Worm (Caenorhabditis elegans) whole organism, young adult: Measurements from ENCODE around the gene C34C12.9.
A peak's percentile ranks its signal among the peaks of the same experiment; 100 is the strongest.

Experiments
- B0019.2 ChIP-seq: fragments of 200-800 bp; sonication (Bioruptor generic); conservative IDR thresholded peaks from 2 replicates; pipeline ENCODE4 v1.3.6; 2022; ENCODE audit warnings: missing genetic modification reagents, missing genetic modification characterization, missing compliant biosample characterization
- B0336.3 ChIP-seq: fragments of 200-800 bp; sonication (Bioruptor generic); IDR thresholded peaks from 2 replicates; pipeline ENCODE4 v1.3.6; 2022; ENCODE audit warnings: missing genetic modification characterization, missing compliant biosample characterization
- C06A6.2 ChIP-seq: fragments of 200-800 bp; sonication (Bioruptor generic); conservative IDR thresholded peaks from 2 replicates; pipeline ENCODE4 v1.3.6; 2022; ENCODE audit warnings: missing genetic modification characterization, missing compliant biosample characterization
- F10E7.11 ChIP-seq: sonication (generic microtip); optimal IDR thresholded peaks from 2 replicates; lab custom pipeline; 2017; ENCODE audit warnings: mild to moderate bottlenecking, missing genetic modification characterization, moderate library complexity, missing compliant biosample characterization
- F23B12.7 ChIP-seq: sonication (generic microtip); optimal IDR thresholded peaks from 2 replicates; lab custom pipeline; 2017; ENCODE audit warnings: missing genetic modification characterization, mild to moderate bottlenecking, missing compliant biosample characterization, antibody characterized with exemption, moderate library complexity; ENCODE audit not compliant: insufficient read depth
- F33H1.4 ChIP-seq: fragments of 200-800 bp; sonication (Bioruptor generic); IDR thresholded peaks from 2 replicates; pipeline ENCODE4 v1.3.6; 2022; ENCODE audit warnings: missing genetic modification reagents, missing genetic modification characterization, missing compliant biosample characterization
- F55B11.4 ChIP-seq: sonication (generic microtip); optimal IDR thresholded peaks from 2 replicates; lab custom pipeline; 2016; ENCODE audit warnings: missing compliant biosample characterization, missing genetic modification characterization, borderline replicate concordance; ENCODE audit not compliant: insufficient read depth
- F57C9.4 ChIP-seq: sonication (generic microtip); optimal IDR thresholded peaks from 2 replicates; lab custom pipeline; 2017; ENCODE audit warnings: mild to moderate bottlenecking, missing genetic modification characterization, missing compliant biosample characterization
- K12H6.12 ChIP-seq: fragments of 200-800 bp; sonication (Bioruptor generic); optimal IDR thresholded peaks from 2 replicates; lab custom pipeline; 2018; ENCODE audit warnings: mild to moderate bottlenecking, missing genetic modification characterization, missing compliant biosample characterization
- ZK185.1 ChIP-seq: sonication (generic microtip); optimal IDR thresholded peaks from 2 replicates; lab custom pipeline; 2016; ENCODE audit warnings: mild to moderate bottlenecking, missing genetic modification characterization, missing compliant biosample characterization; ENCODE audit not compliant: poor library complexity, severe bottlenecking
- ama-1 ChIP-seq, 3 experiments: fragments of 150-350 bp in 1 of 3; sonication (generic microtip) in 2 of 3; optimal IDR thresholded peaks; 2 replicates each; lab custom pipeline; 2014 to 2018; ENCODE audit warnings: missing biosample characterization in 2 of 3, missing genetic modification characterization in 2 of 3, missing genetic modification reagents in 2 of 3
- aptf-2 ChIP-seq: fragments of 200-800 bp; sonication (Bioruptor generic); conservative IDR thresholded peaks from 2 replicates; pipeline ENCODE4 v1.3.6; 2022; ENCODE audit warnings: missing genetic modification reagents, missing genetic modification characterization, missing compliant biosample characterization
- attf-5 ChIP-seq: fragments of 200-800 bp; sonication (Bioruptor generic); optimal IDR thresholded peaks from 2 replicates; lab custom pipeline; 2018; ENCODE audit warnings: mild to moderate bottlenecking, missing genetic modification characterization, missing compliant biosample characterization
- bed-2 ChIP-seq: fragments of 200-800 bp; sonication (Bioruptor generic); IDR thresholded peaks from 2 replicates; pipeline ENCODE4 v1.3.6; 2022; ENCODE audit warnings: missing genetic modification reagents, missing genetic modification characterization, missing compliant biosample characterization
- cebp-2 ChIP-seq: fragments of 200-800 bp; sonication (Bioruptor generic); IDR thresholded peaks from 2 replicates; pipeline ENCODE4 v1.3.6; 2022; ENCODE audit warnings: missing genetic modification characterization, missing compliant biosample characterization
- ceh-100 ChIP-seq: fragments of 200-800 bp; sonication (Bioruptor generic); IDR thresholded peaks from 2 replicates; pipeline ENCODE4 v1.3.6; 2022; ENCODE audit warnings: missing genetic modification reagents, missing genetic modification characterization, missing compliant biosample characterization
- ceh-40 ChIP-seq: fragments of 200-800 bp; sonication (Bioruptor generic); IDR thresholded peaks from 2 replicates; pipeline ENCODE4 v1.3.6; 2022; ENCODE audit warnings: missing genetic modification characterization, missing compliant biosample characterization
- die-1 ChIP-seq: sonication (generic microtip); optimal IDR thresholded peaks from 2 replicates; lab custom pipeline; 2016; ENCODE audit warnings: missing genotype, mild to moderate bottlenecking, missing genetic modification characterization, missing compliant biosample characterization
- dpff-1 ChIP-seq: sonication (generic microtip); optimal IDR thresholded peaks from 2 replicates; lab custom pipeline; 2017; ENCODE audit warnings: mild to moderate bottlenecking, missing genetic modification characterization, missing compliant biosample characterization
- efl-1 ChIP-seq: fragments of 150-350 bp; optimal IDR thresholded peaks from 2 replicates; lab custom pipeline; 2014; ENCODE audit warnings: missing biosample characterization, missing genetic modification reagents, missing genetic modification characterization
- ekl-4 ChIP-seq: fragments of 200-800 bp; sonication (Bioruptor generic); IDR thresholded peaks from 2 replicates; pipeline ENCODE4 v1.3.6; 2022; ENCODE audit warnings: missing genetic modification reagents, missing genetic modification characterization, missing compliant biosample characterization
- hmg-1.2 ChIP-seq: fragments of 200-800 bp; sonication (Bioruptor generic); IDR thresholded peaks from 2 replicates; pipeline ENCODE4 v1.3.6; 2022; ENCODE audit warnings: missing genetic modification reagents, missing genetic modification characterization, missing compliant biosample characterization
- hsf-1 ChIP-seq: fragments of 200-800 bp; sonication (Bioruptor generic); IDR thresholded peaks from 2 replicates; pipeline ENCODE4 v1.3.6; 2022; ENCODE audit warnings: missing genetic modification reagents, missing genetic modification characterization, missing compliant biosample characterization
- lin-26 ChIP-seq: fragments of 200-800 bp; sonication (Bioruptor generic); IDR thresholded peaks from 2 replicates; pipeline ENCODE4 v1.3.6; 2022; ENCODE audit warnings: missing genetic modification reagents, missing genetic modification characterization, missing compliant biosample characterization
- lin-40 ChIP-seq: sonication (generic microtip); optimal IDR thresholded peaks from 2 replicates; lab custom pipeline; 2016; ENCODE audit warnings: missing genetic modification characterization, mild to moderate bottlenecking, missing compliant biosample characterization, missing genotype, missing genetic modification reagents
- lin-54 ChIP-seq: fragments of 200-800 bp; sonication (Bioruptor generic); optimal IDR thresholded peaks from 2 replicates; lab custom pipeline; 2018; ENCODE audit warnings: mild to moderate bottlenecking, missing genetic modification characterization, missing compliant biosample characterization
- lsl-1 ChIP-seq: fragments of 200-800 bp; sonication (Bioruptor generic); optimal IDR thresholded peaks from 2 replicates; lab custom pipeline; 2018; ENCODE audit warnings: mild to moderate bottlenecking, missing genetic modification characterization, moderate library complexity, missing compliant biosample characterization
- madf-3 ChIP-seq: fragments of 200-800 bp; sonication (Bioruptor generic); IDR thresholded peaks from 2 replicates; pipeline ENCODE4 v1.3.6; 2022; ENCODE audit warnings: missing genetic modification reagents, missing genetic modification characterization, missing compliant biosample characterization
- madf-6 ChIP-seq: fragments of 200-800 bp; sonication (Bioruptor generic); IDR thresholded peaks from 2 replicates; pipeline ENCODE4 v1.3.6; 2022; ENCODE audit warnings: missing genetic modification reagents, missing genetic modification characterization, missing compliant biosample characterization
- mcd-1 ChIP-seq: fragments of 200-800 bp; sonication (Bioruptor generic); IDR thresholded peaks from 2 replicates; pipeline ENCODE4 v1.3.6; 2022; ENCODE audit warnings: missing genetic modification reagents, missing genetic modification characterization, missing compliant biosample characterization
- mes-4 ChIP-seq: sonication (generic microtip); optimal IDR thresholded peaks from 2 replicates; lab custom pipeline; 2016; ENCODE audit warnings: missing genotype, missing genetic modification characterization, missing compliant biosample characterization
- nfya-2 ChIP-seq: fragments of 200-800 bp; sonication (Bioruptor generic); IDR thresholded peaks from 2 replicates; pipeline ENCODE4 v1.3.6; 2022; ENCODE audit warnings: missing genetic modification reagents, missing genetic modification characterization, missing compliant biosample characterization
- nfyb-1 ChIP-seq: fragments of 200-800 bp; sonication (Bioruptor generic); IDR thresholded peaks from 2 replicates; pipeline ENCODE4 v1.3.6; 2022; ENCODE audit warnings: missing genetic modification reagents, missing genetic modification characterization, missing compliant biosample characterization
- nhr-120 ChIP-seq: fragments of 200-800 bp; sonication (Bioruptor generic); IDR thresholded peaks from 2 replicates; pipeline ENCODE4 v1.3.6; 2022; ENCODE audit warnings: missing genetic modification characterization, missing compliant biosample characterization
- nhr-179 ChIP-seq: sonication (generic microtip); optimal IDR thresholded peaks from 2 replicates; lab custom pipeline; 2016; ENCODE audit warnings: mild to moderate bottlenecking, missing genetic modification characterization, missing compliant biosample characterization
- rcor-1 ChIP-seq: fragments of 200-800 bp; sonication (Bioruptor generic); IDR thresholded peaks from 2 replicates; pipeline ENCODE4 v1.3.6; 2022; ENCODE audit warnings: missing genetic modification reagents, missing genetic modification characterization, missing compliant biosample characterization
- rec-8 ChIP-seq, 2 experiments: sonication (generic microtip); optimal IDR thresholded peaks; 2 replicates each; lab custom pipeline; 2016; ENCODE audit warnings: mild to moderate bottlenecking in 2 of 2, missing genetic modification characterization in 2 of 2, missing genetic modification reagents in 2 of 2, missing genotype in 2 of 2, missing biosample characterization in 1 of 2, missing compliant biosample characterization in 1 of 2, moderate library complexity in 1 of 2
- repo-1 ChIP-seq: sonication (generic microtip); optimal IDR thresholded peaks from 2 replicates; lab custom pipeline; 2017; ENCODE audit warnings: mild to moderate bottlenecking, missing genetic modification characterization, missing compliant biosample characterization
- snpc-4 ChIP-seq, 5 experiments: fragments of 150-350 bp in 1 of 5; sonication (generic microtip) in 4 of 5; optimal IDR thresholded peaks; 2 replicates each; lab custom pipeline; 2014 to 2018; ENCODE audit warnings: missing genetic modification characterization in 5 of 5, missing biosample characterization in 3 of 5, antibody characterized with exemption in 2 of 5, mild to moderate bottlenecking in 2 of 5, missing compliant biosample characterization in 2 of 5, missing genotype in 2 of 5, moderate library complexity in 2 of 5, missing genetic modification reagents in 1 of 5
- somi-1 ChIP-seq: fragments of 200-800 bp; sonication (Bioruptor generic); optimal IDR thresholded peaks from 2 replicates; lab custom pipeline; 2018; ENCODE audit warnings: mild to moderate bottlenecking, missing genetic modification characterization, missing compliant biosample characterization
- sptf-2 ChIP-seq: fragments of 200-800 bp; sonication (Bioruptor generic); optimal IDR thresholded peaks from 2 replicates; lab custom pipeline; 2018; ENCODE audit warnings: mild to moderate bottlenecking, missing genetic modification characterization, missing compliant biosample characterization
- tbp1 ChIP-seq: fragments of 200-800 bp; sonication (Bioruptor generic); optimal IDR thresholded peaks from 2 replicates; lab custom pipeline; 2018; ENCODE audit warnings: mild to moderate bottlenecking, missing genetic modification characterization, missing compliant biosample characterization
- unc-130 ChIP-seq: sonication (generic microtip); optimal IDR thresholded peaks from 2 replicates; lab custom pipeline; 2016; ENCODE audit warnings: missing genetic modification reagents, missing genetic modification characterization, missing compliant biosample characterization
- xnd-1 ChIP-seq: sonication (generic microtip); optimal IDR thresholded peaks from 2 replicates; lab custom pipeline; 2016; ENCODE audit warnings: missing genotype, missing genetic modification reagents, missing genetic modification characterization, missing compliant biosample characterization
- zfh-2 ChIP-seq: fragments of 200-800 bp; sonication (Bioruptor generic); conservative IDR thresholded peaks from 2 replicates; pipeline ENCODE4 v1.3.6; 2022; ENCODE audit warnings: missing genetic modification reagents, missing genetic modification characterization, missing compliant biosample characterization
- zim-3 ChIP-seq: sonication (generic microtip); optimal IDR thresholded peaks from 2 replicates; lab custom pipeline; 2017; ENCODE audit warnings: mild to moderate bottlenecking, missing genetic modification characterization, moderate library complexity, missing compliant biosample characterization
- ztf-3 ChIP-seq: fragments of 200-800 bp; sonication (Bioruptor generic); optimal IDR thresholded peaks from 2 replicates; lab custom pipeline; 2018; ENCODE audit warnings: mild to moderate bottlenecking, missing genetic modification characterization, missing compliant biosample characterization
- ztf-6 ChIP-seq: fragments of 200-800 bp; sonication (Bioruptor generic); IDR thresholded peaks from 2 replicates; pipeline ENCODE4 v1.3.6; 2022; ENCODE audit warnings: missing genetic modification reagents, missing genetic modification characterization, missing compliant biosample characterization

Gene C34C12.9

DNA sequence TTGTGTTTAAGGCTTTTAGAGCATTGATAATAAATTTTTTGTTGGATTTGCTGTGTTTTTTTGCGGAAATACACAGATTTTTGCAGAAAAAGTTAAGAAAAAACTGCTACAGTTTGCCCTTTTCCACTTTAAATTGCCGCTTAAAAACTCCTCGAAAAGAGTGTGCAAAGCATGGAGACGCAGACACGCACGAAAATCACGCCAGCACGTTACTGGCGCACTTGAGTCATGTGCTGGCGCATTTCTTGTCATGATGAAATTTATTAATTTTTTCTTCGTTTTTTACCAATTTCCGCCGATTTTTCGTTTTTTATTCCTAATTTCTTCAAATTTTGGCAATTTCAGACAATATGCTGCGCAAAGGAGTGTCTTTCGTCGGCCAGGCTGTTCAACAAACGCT is 15.3 kb downstream of the C34C12.9 start, which contains the start of gene C34C12.8 (continued):
- peak; percentile 5 for TF ChIP-seq F57C9.4 (tag; lab: Kevin White, UChicago)
- TF ChIP-seq mes-4 (tag; lab: Kevin White, UChicago) = peak; percentile 44
- TF ChIP-seq cebp-2 (GFP tag; lab: Robert Waterston, UW) = peak; percentile 76; the same call in 1 of the 2 replicates
- TF ChIP-seq ama-1 (optimal IDR thresholded peaks at IDR 0.05; lab: Kevin White, UChicago) = no peak
- peak in 1 of 2 experiments; percentile 51 for TF ChIP-seq ama-1 (GFP tag; optimal IDR thresholded peaks at IDR 0.05; lab: Kevin White, UChicago)
- no peak for TF ChIP-seq lin-26 (GFP tag; lab: Robert Waterston, UW)
- TF ChIP-seq zim-3 (tag; lab: Kevin White, UChicago) = no peak
- peak; percentile 96 for TF ChIP-seq lin-40
- TF ChIP-seq lin-54 (GFP tag; lab: Kevin White, UChicago) = peak; percentile 99
- TF ChIP-seq nfya-2 (GFP tag; lab: Robert Waterston, UW) = no peak
- no peak for TF ChIP-seq bed-2 (GFP tag; lab: Robert Waterston, UW)
- TF ChIP-seq xnd-1 (tag; lab: Kevin White, UChicago) = peak; percentile 84
- no peak for TF ChIP-seq dpff-1 (tag; lab: Kevin White, UChicago)
- peak; percentile 65 for TF ChIP-seq unc-130 (GFP tag; lab: Kevin White, UChicago)
- no peak for TF ChIP-seq die-1 (tag; lab: Kevin White, UChicago)
- peak; percentile 90 for TF ChIP-seq attf-5
- peak; percentile 50; the same call in 1 of the 2 replicates for TF ChIP-seq zfh-2 (GFP tag; lab: Robert Waterston, UW)
- TF ChIP-seq snpc-4 (GFP tag; optimal IDR thresholded peaks at IDR 0.05; lab: Kevin White, UChicago) = peak; percentile 61
- peak; percentile 55 to 85 (median 75) for TF ChIP-seq snpc-4 (tag; optimal IDR thresholded peaks at IDR 0.05; lab: Kevin White, UChicago)
- peak; percentile 96 for TF ChIP-seq madf-6 (GFP tag; lab: Robert Waterston, UW)
- peak; percentile 75 for TF ChIP-seq somi-1
- TF ChIP-seq tbp1 = peak; percentile 74
- TF ChIP-seq K12H6.12 (tag; lab: Kevin White, UChicago) = peak; percentile 63
- peak; percentile 12 for TF ChIP-seq F10E7.11 (tag; lab: Kevin White, UChicago)
- TF ChIP-seq sptf-2 = no peak
- peak; percentile 89 for TF ChIP-seq ZK185.1
- TF ChIP-seq ztf-6 (GFP tag; lab: Robert Waterston, UW) = no peak
- peak; percentile 28 for TF ChIP-seq ztf-3 (GFP tag; lab: Kevin White, UChicago)
- peak; percentile 96 for TF ChIP-seq rcor-1 (GFP tag; lab: Robert Waterston, UW)
- peak; percentile 99 for TF ChIP-seq hmg-1.2
- peak; percentile 90 for TF ChIP-seq ceh-100 (GFP tag; lab: Robert Waterston, UW)
- TF ChIP-seq ekl-4 (GFP tag; lab: Robert Waterston, UW) = peak; percentile 96
- TF ChIP-seq hsf-1 = peak; percentile 85
- TF ChIP-seq B0336.3 (GFP tag; lab: Robert Waterston, UW) = peak; percentile 97
- no peak for TF ChIP-seq nhr-179 (tag; lab: Kevin White, UChicago)
- peak; percentile 84 for TF ChIP-seq C06A6.2 (GFP tag; lab: Robert Waterston, UW)
- TF ChIP-seq nhr-120 (GFP tag; lab: Robert Waterston, UW) = no peak
- TF ChIP-seq ceh-40 (GFP tag; lab: Robert Waterston, UW) = no peak
- TF ChIP-seq efl-1 (GFP tag; lab: Kevin White, UChicago) = peak; percentile 83
- peak; percentile 89 for TF ChIP-seq lsl-1 (GFP tag; lab: Kevin White, UChicago)
- peak; percentile 89 for TF ChIP-seq F33H1.4 (GFP tag; lab: Robert Waterston, UW)
- TF ChIP-seq madf-3 (GFP tag; lab: Robert Waterston, UW) = peak; percentile 96
- peak; percentile 99 for TF ChIP-seq mcd-1 (GFP tag; lab: Robert Waterston, UW)
- no peak for TF ChIP-seq aptf-2 (GFP tag; lab: Robert Waterston, UW)
- TF ChIP-seq repo-1 = peak; percentile 94
- TF ChIP-seq rec-8 (tag; optimal IDR thresholded peaks at IDR 0.05; lab: Kevin White, UChicago) = peak in 1 of 2 experiments; percentile 50
- no peak for TF ChIP-seq F55B11.4 (tag; lab: Kevin White, UChicago)
- peak; percentile 88 for TF ChIP-seq B0019.2
- peak; percentile 96 for TF ChIP-seq nfyb-1 (GFP tag; lab: Robert Waterston, UW)
- peak; percentile 69 for TF ChIP-seq F23B12.7
